Worm (Caenorhabditis elegans) whole organism, young adult: ENCODE measurements around the gene ttr-30.
A peak's percentile ranks its signal among the peaks of the same experiment; 100 is the strongest.

Experiments
- C17E4.6 ChIP-seq: fragments of 200-800 bp; sonication (Bioruptor generic); IDR thresholded peaks from 2 replicates; pipeline ENCODE4 v1.3.6; 2022; ENCODE audit warnings: missing genetic modification reagents, missing genetic modification characterization, missing compliant biosample characterization
- F23B12.7 ChIP-seq: sonication (generic microtip); optimal IDR thresholded peaks from 2 replicates; lab custom pipeline; 2017; ENCODE audit warnings: missing genetic modification characterization, mild to moderate bottlenecking, missing compliant biosample characterization, antibody characterized with exemption, moderate library complexity; ENCODE audit not compliant: insufficient read depth
- ZK185.1 ChIP-seq: sonication (generic microtip); optimal IDR thresholded peaks from 2 replicates; lab custom pipeline; 2016; ENCODE audit warnings: mild to moderate bottlenecking, missing genetic modification characterization, missing compliant biosample characterization; ENCODE audit not compliant: poor library complexity, severe bottlenecking
- aptf-2 ChIP-seq: fragments of 200-800 bp; sonication (Bioruptor generic); conservative IDR thresholded peaks from 2 replicates; pipeline ENCODE4 v1.3.6; 2022; ENCODE audit warnings: missing genetic modification reagents, missing genetic modification characterization, missing compliant biosample characterization
- chd-7 ChIP-seq: sonication (generic microtip); optimal IDR thresholded peaks from 2 replicates; lab custom pipeline; 2016; ENCODE audit warnings: mild to moderate bottlenecking, missing genetic modification characterization, moderate library complexity, missing compliant biosample characterization
- die-1 ChIP-seq: sonication (generic microtip); optimal IDR thresholded peaks from 2 replicates; lab custom pipeline; 2016; ENCODE audit warnings: missing genotype, mild to moderate bottlenecking, missing genetic modification characterization, missing compliant biosample characterization
- ekl-4 ChIP-seq: fragments of 200-800 bp; sonication (Bioruptor generic); IDR thresholded peaks from 2 replicates; pipeline ENCODE4 v1.3.6; 2022; ENCODE audit warnings: missing genetic modification reagents, missing genetic modification characterization, missing compliant biosample characterization
- lin-54 ChIP-seq: fragments of 200-800 bp; sonication (Bioruptor generic); optimal IDR thresholded peaks from 2 replicates; lab custom pipeline; 2018; ENCODE audit warnings: mild to moderate bottlenecking, missing genetic modification characterization, missing compliant biosample characterization
- madf-10 ChIP-seq: sonication (generic microtip); optimal IDR thresholded peaks from 2 replicates; lab custom pipeline; 2016; ENCODE audit warnings: mild to moderate bottlenecking, missing genetic modification characterization, missing compliant biosample characterization
- madf-3 ChIP-seq: fragments of 200-800 bp; sonication (Bioruptor generic); IDR thresholded peaks from 2 replicates; pipeline ENCODE4 v1.3.6; 2022; ENCODE audit warnings: missing genetic modification reagents, missing genetic modification characterization, missing compliant biosample characterization
- madf-8 ChIP-seq: fragments of 200-800 bp; sonication (Bioruptor generic); conservative IDR thresholded peaks from 2 replicates; pipeline ENCODE4 v1.3.6; 2022; ENCODE audit warnings: missing genetic modification reagents, missing genetic modification characterization, missing compliant biosample characterization
- mes-4 ChIP-seq: sonication (generic microtip); optimal IDR thresholded peaks from 2 replicates; lab custom pipeline; 2016; ENCODE audit warnings: missing genotype, missing genetic modification characterization, missing compliant biosample characterization
- nfyb-1 ChIP-seq: fragments of 200-800 bp; sonication (Bioruptor generic); IDR thresholded peaks from 2 replicates; pipeline ENCODE4 v1.3.6; 2022; ENCODE audit warnings: missing genetic modification reagents, missing genetic modification characterization, missing compliant biosample characterization
- nhr-27 ChIP-seq: fragments of 200-800 bp; sonication (Bioruptor generic); optimal IDR thresholded peaks from 2 replicates; lab custom pipeline; 2018; ENCODE audit warnings: mild to moderate bottlenecking, missing genetic modification characterization, moderate library complexity, missing compliant biosample characterization
- pbrm-1 ChIP-seq: fragments of 200-800 bp; sonication (Bioruptor generic); IDR thresholded peaks from 2 replicates; pipeline ENCODE4 v1.3.6; 2022; ENCODE audit warnings: missing genetic modification reagents, missing genetic modification characterization, missing compliant biosample characterization
- sdz-38 ChIP-seq: sonication (generic microtip); optimal IDR thresholded peaks from 2 replicates; lab custom pipeline; 2016; ENCODE audit warnings: missing genotype, missing genetic modification characterization, missing compliant biosample characterization
- sea-2 ChIP-seq: fragments of 200-800 bp; sonication (Bioruptor generic); IDR thresholded peaks from 2 replicates; pipeline ENCODE4 v1.3.6; 2022; ENCODE audit warnings: missing genetic modification characterization, missing compliant biosample characterization
- snpc-1.3 ChIP-seq: sonication (generic microtip); optimal IDR thresholded peaks from 2 replicates; lab custom pipeline; 2017; ENCODE audit warnings: missing genetic modification characterization, mild to moderate bottlenecking, missing compliant biosample characterization, antibody characterized with exemption, moderate library complexity, missing genotype, missing genetic modification reagents; ENCODE audit not compliant: insufficient read depth
- sptf-2 ChIP-seq: fragments of 200-800 bp; sonication (Bioruptor generic); optimal IDR thresholded peaks from 2 replicates; lab custom pipeline; 2018; ENCODE audit warnings: mild to moderate bottlenecking, missing genetic modification characterization, missing compliant biosample characterization
- tbp1 ChIP-seq: fragments of 200-800 bp; sonication (Bioruptor generic); optimal IDR thresholded peaks from 2 replicates; lab custom pipeline; 2018; ENCODE audit warnings: mild to moderate bottlenecking, missing genetic modification characterization, missing compliant biosample characterization

The ttr-30 gene

ce11 chrX:7378608-7379007 is 47.9 kb downstream of the ttr-30 start (continued):
- TF ChIP-seq ZK185.1 (tag; lab: Kevin White, UChicago) (peak; percentile 32), pbrm-1 (peak; percentile 63), snpc-1.3 (peak; percentile 70), sea-2 (GFP tag; lab: Robert Waterston, UW) (no peak), ekl-4 (peak; percentile 54; the same call in 1 of the 2 replicates), tbp1 (GFP tag; lab: Kevin White, UChicago) (peak; percentile 87), nfyb-1 (GFP tag; lab: Robert Waterston, UW) (peak; percentile 55; the same call in 1 of the 2 replicates), chd-7 (tag; lab: Kevin White, UChicago) (no peak), C17E4.6 (GFP tag; lab: Robert Waterston, UW) (no peak), die-1 (peak; percentile 61), madf-3 (GFP tag; lab: Robert Waterston, UW) (0 out of 2 replicates have a peak, but pooled peaks have one; percentile 44), sdz-38 (tag; lab: Kevin White, UChicago) (no peak), nhr-27 (no peak), madf-8 (GFP tag; lab: Robert Waterston, UW) (no peak), mes-4 (tag; lab: Kevin White, UChicago) (peak; percentile 31), aptf-2 (GFP tag; lab: Robert Waterston, UW) (no peak), F23B12.7 (tag; lab: Kevin White, UChicago) (no peak), lin-54 (GFP tag; lab: Kevin White, UChicago) (no peak), sptf-2 (GFP tag; lab: Kevin White, UChicago) (peak; percentile 39), madf-10 (tag; lab: Kevin White, UChicago) (peak; percentile 12)
- TF ChIP-seq, all 124 proteins: peak for 20
